Fruit fly (Drosophila melanogaster) Kc167 (cell line): ENCODE measurements around the gene CheB93b.

Source experiments
- Myc ChIP-seq: fragments of >200 bp; optimal IDR thresholded peaks from 2 replicates; lab custom pipeline; 2017; ENCODE audit warnings: missing external identifiers
- insv ChIP-seq: fragments of >200 bp; optimal IDR thresholded peaks from 3 replicates; lab custom pipeline; 2018; ENCODE audit warnings: missing external identifiers
- psq ChIP-seq: fragments of >200 bp; optimal IDR thresholded peaks from 2 replicates; lab custom pipeline; 2017; ENCODE audit warnings: missing external identifiers

- TF ChIP-seq insv (lab: Kevin White, UChicago) (no peak), Myc (lab: Kevin White, UChicago) (no peak), psq (lab: Kevin White, UChicago) (no peak)
These were observed 15.8 kb upstream of the CheB93b start for dm6 chr3R:21393005-21393729.
